Fruit fly (Drosophila melanogaster) whole organism, embryonic: Measurements from ENCODE around the gene CG13920.
A peak's percentile ranks its signal among the peaks of the same experiment; 100 is the strongest.

Experiments
- Atf-2 ChIP-seq: fragments of 200-800 bp; sonication (Bioruptor generic); optimal IDR thresholded peaks from 2 replicates; lab custom pipeline; 2016; ENCODE audit warnings: missing biosample characterization, missing genetic modification characterization
- B-H2 ChIP-seq: fragments of 200-800 bp; sonication (Bioruptor generic); optimal IDR thresholded peaks from 2 replicates; lab custom pipeline; 2018; ENCODE audit warnings: missing biosample characterization, mild to moderate bottlenecking, missing genetic modification characterization
- BEAF-32 ChIP-seq: fragments of 200-800 bp; sonication (Bioruptor generic); optimal IDR thresholded peaks from 3 replicates; lab custom pipeline; 2017; ENCODE audit warnings: missing biosample characterization, missing genetic modification characterization, mild to moderate bottlenecking, moderate library complexity, missing genetic modification reagents
- Bdp1 ChIP-seq: fragments of 200-800 bp; sonication (Bioruptor generic); optimal IDR thresholded peaks from 3 replicates; lab custom pipeline; 2016; ENCODE audit warnings: missing biosample characterization, missing genetic modification characterization
- CG10274 ChIP-seq: fragments of 200-800 bp; sonication (Bioruptor generic); optimal IDR thresholded peaks from 3 replicates; lab custom pipeline; 2017; ENCODE audit warnings: missing biosample characterization, mild to moderate bottlenecking, missing genetic modification characterization
- CG10462 ChIP-seq: fragments of 200-800 bp; sonication (Bioruptor generic); optimal IDR thresholded peaks from 2 replicates; lab custom pipeline; 2016; ENCODE audit warnings: missing biosample characterization, missing genetic modification characterization
- CG10565 ChIP-seq: fragments of 200-800 bp; sonication (Bioruptor generic); optimal IDR thresholded peaks from 3 replicates; lab custom pipeline; 2016; ENCODE audit warnings: missing biosample characterization, mild to moderate bottlenecking, missing genetic modification characterization
- CG12071 ChIP-seq: fragments of 200-800 bp; sonication (Bioruptor generic); optimal IDR thresholded peaks from 3 replicates; lab custom pipeline; 2018; ENCODE audit warnings: missing biosample characterization, mild to moderate bottlenecking, missing genetic modification characterization
- CG13287 ChIP-seq: fragments of 200-800 bp; sonication (Bioruptor generic); IDR thresholded peaks from 2 replicates; pipeline ENCODE4 v1.3.6; 2022; ENCODE audit warnings: missing biosample characterization, missing genetic modification characterization; ENCODE audit not compliant: partially characterized antibody
- CG14014 ChIP-seq: fragments of 200-800 bp; sonication (Bioruptor generic); IDR thresholded peaks from 2 replicates; pipeline ENCODE4 v1.3.6; 2022; ENCODE audit warnings: missing biosample characterization, missing genetic modification characterization
- CG14710 ChIP-seq: fragments of 200-800 bp; sonication (Bioruptor generic); optimal IDR thresholded peaks from 3 replicates; lab custom pipeline; 2019; ENCODE audit warnings: missing biosample characterization, mild to moderate bottlenecking, missing genetic modification characterization, moderate library complexity
- CG17359 ChIP-seq: fragments of 200-800 bp; sonication (Bioruptor generic); optimal IDR thresholded peaks from 3 replicates; lab custom pipeline; 2018; ENCODE audit warnings: missing biosample characterization, mild to moderate bottlenecking, missing genetic modification characterization, moderate library complexity
- CG2199 ChIP-seq: fragments of 200-800 bp; sonication (Bioruptor generic); IDR thresholded peaks from 3 replicates; pipeline ENCODE4 v1.3.6; 2022; ENCODE audit warnings: missing biosample characterization, missing genetic modification characterization
- CG2889 ChIP-seq: fragments of 200-800 bp; sonication (Bioruptor generic); IDR thresholded peaks from 3 replicates; pipeline ENCODE4 v1.3.6; 2022; ENCODE audit warnings: missing biosample characterization, missing genetic modification characterization
- CG33557 ChIP-seq: fragments of 200-800 bp; sonication (Bioruptor generic); optimal IDR thresholded peaks from 2 replicates; lab custom pipeline; 2019; ENCODE audit warnings: missing biosample characterization, mild to moderate bottlenecking, missing genetic modification characterization, moderate library complexity
- CG34224 ChIP-seq: fragments of 200-800 bp; sonication (Bioruptor generic); IDR thresholded peaks from 3 replicates; pipeline ENCODE4 v1.3.6; 2022; ENCODE audit warnings: missing biosample characterization, missing genetic modification characterization; ENCODE audit not compliant: partially characterized antibody
- CG4328 ChIP-seq: fragments of 200-800 bp; sonication (Bioruptor generic); optimal IDR thresholded peaks from 3 replicates; lab custom pipeline; 2017; ENCODE audit warnings: missing biosample characterization, missing genetic modification reagents, missing genetic modification characterization
- CG9437 ChIP-seq: fragments of 200-800 bp; sonication (Bioruptor generic); optimal IDR thresholded peaks from 2 replicates; lab custom pipeline; 2018; ENCODE audit warnings: missing biosample characterization, mild to moderate bottlenecking, missing genetic modification characterization
- Camta ChIP-seq: fragments of 200-800 bp; sonication (Bioruptor generic); optimal IDR thresholded peaks from 2 replicates; lab custom pipeline; 2016; ENCODE audit warnings: missing biosample characterization, missing genetic modification characterization
- Doc3 ChIP-seq: fragments of 200-800 bp; sonication (Bioruptor generic); IDR thresholded peaks from 3 replicates; pipeline ENCODE4 v1.3.6; 2022; ENCODE audit warnings: missing biosample characterization, missing genetic modification characterization; ENCODE audit not compliant: partially characterized antibody
- Dp ChIP-seq: fragments of 200-800 bp; sonication (Bioruptor generic); optimal IDR thresholded peaks from 2 replicates; lab custom pipeline; 2018; ENCODE audit warnings: missing biosample characterization, mild to moderate bottlenecking, missing genetic modification characterization, moderate library complexity
- Lpt ChIP-seq: fragments of >200 bp; optimal IDR thresholded peaks from 2 replicates; lab custom pipeline; 2018; ENCODE audit warnings: missing biosample characterization, missing genetic modification characterization
- Mad ChIP-seq: fragments of 200-800 bp; sonication (Bioruptor generic); optimal IDR thresholded peaks from 2 replicates; lab custom pipeline; 2016; ENCODE audit warnings: missing biosample characterization, missing genetic modification characterization
- NC2α ChIP-seq: fragments of 200-800 bp; sonication (Bioruptor generic); optimal IDR thresholded peaks from 2 replicates; lab custom pipeline; 2016; ENCODE audit warnings: missing biosample characterization, missing genetic modification characterization
- Oli ChIP-seq: fragments of 200-800 bp; sonication (Bioruptor generic); optimal IDR thresholded peaks from 2 replicates; lab custom pipeline; 2018; ENCODE audit warnings: missing biosample characterization, mild to moderate bottlenecking, missing genetic modification characterization, moderate library complexity
- TFAM ChIP-seq: fragments of 200-800 bp; sonication (Bioruptor generic); optimal IDR thresholded peaks from 2 replicates; lab custom pipeline; 2017; ENCODE audit warnings: missing biosample characterization, missing genetic modification characterization, inconsistent platforms
- ac ChIP-seq: fragments of 200-800 bp; sonication (Bioruptor generic); optimal IDR thresholded peaks from 3 replicates; lab custom pipeline; 2017; ENCODE audit warnings: missing biosample characterization, mild to moderate bottlenecking, missing genetic modification characterization
- aop ChIP-seq: fragments of 200-800 bp; sonication (Bioruptor generic); IDR thresholded peaks from 2 replicates; pipeline ENCODE4 v1.3.6; 2022; ENCODE audit warnings: missing biosample characterization, missing genetic modification characterization
- ara ChIP-seq: fragments of 200-800 bp; sonication (Bioruptor generic); IDR thresholded peaks from 2 replicates; pipeline ENCODE4 v1.3.6; 2022; ENCODE audit warnings: missing biosample characterization, missing genetic modification characterization
- bcd ChIP-seq: fragments of 200-800 bp; sonication (Bioruptor generic); optimal IDR thresholded peaks from 2 replicates; lab custom pipeline; 2017; ENCODE audit warnings: missing biosample characterization, mild to moderate bottlenecking, missing genetic modification characterization
- chn ChIP-seq: fragments of 200-800 bp; sonication (Bioruptor generic); optimal IDR thresholded peaks from 2 replicates; lab custom pipeline; 2016; ENCODE audit warnings: missing biosample characterization, missing genetic modification characterization
- croc ChIP-seq: fragments of 200-800 bp; sonication (Bioruptor generic); conservative IDR thresholded peaks from 3 replicates; pipeline ENCODE4 v1.3.6; 2022; ENCODE audit warnings: missing biosample characterization, missing genetic modification characterization
- disco-r ChIP-seq: fragments of 200-800 bp; sonication (Bioruptor generic); optimal IDR thresholded peaks from 2 replicates; lab custom pipeline; 2016; ENCODE audit warnings: missing biosample characterization, missing genetic modification characterization
- emc ChIP-seq: fragments of 200-800 bp; sonication (Bioruptor generic); optimal IDR thresholded peaks from 2 replicates; lab custom pipeline; 2016; ENCODE audit warnings: missing biosample characterization, missing genetic modification characterization
- ftz-f1 ChIP-seq: fragments of 200-800 bp; sonication (Bioruptor generic); optimal IDR thresholded peaks from 2 replicates; lab custom pipeline; 2016; ENCODE audit warnings: missing biosample characterization, missing genetic modification characterization
- gcm2 ChIP-seq: fragments of 200-800 bp; sonication (Bioruptor generic); optimal IDR thresholded peaks from 2 replicates; lab custom pipeline; 2016; ENCODE audit warnings: missing biosample characterization, missing genetic modification characterization
- h ChIP-seq: fragments of >200 bp; optimal IDR thresholded peaks from 2 replicates; lab custom pipeline; 2017
- kah ChIP-seq: fragments of 200-800 bp; sonication (Bioruptor generic); optimal IDR thresholded peaks from 2 replicates; lab custom pipeline; 2018; ENCODE audit warnings: missing biosample characterization, mild to moderate bottlenecking, missing genetic modification characterization
- knrl ChIP-seq: fragments of 200-800 bp; sonication (Bioruptor generic); IDR thresholded peaks from 3 replicates; pipeline ENCODE4 v1.3.6; 2022; ENCODE audit warnings: missing biosample characterization, missing genetic modification characterization; ENCODE audit not compliant: partially characterized antibody
- lov ChIP-seq, 2 experiments: fragments of 200-800 bp in 1 of 2; fragments of >200 bp in 1 of 2; sonication (Bioruptor generic) in 1 of 2; IDR thresholded peaks in 1 of 2; optimal IDR thresholded peaks in 1 of 2; 2 replicates in 1 of 2; 3 replicates in 1 of 2; pipeline versions ENCODE4 v1.3.6 to Lab custom; 2017 to 2022; ENCODE audit warnings: missing biosample characterization in 1 of 2, missing genetic modification characterization in 1 of 2
- nom ChIP-seq: fragments of 200-800 bp; sonication (Bioruptor generic); optimal IDR thresholded peaks from 2 replicates; lab custom pipeline; 2017; ENCODE audit warnings: missing biosample characterization, missing genetic modification characterization, mild to moderate bottlenecking, moderate library complexity, missing genetic modification reagents
- p53 ChIP-seq: fragments of 200-800 bp; sonication (Bioruptor generic); optimal IDR thresholded peaks from 2 replicates; lab custom pipeline; 2016; ENCODE audit warnings: missing biosample characterization, missing genetic modification characterization
- pum ChIP-seq: fragments of 200-800 bp; sonication (Bioruptor generic); optimal IDR thresholded peaks from 2 replicates; lab custom pipeline; 2016; ENCODE audit warnings: missing biosample characterization, missing genetic modification characterization
- schlank ChIP-seq: fragments of 200-800 bp; sonication (Bioruptor generic); optimal IDR thresholded peaks from 2 replicates; lab custom pipeline; 2018; ENCODE audit warnings: missing biosample characterization, mild to moderate bottlenecking, missing genetic modification characterization
- scrt ChIP-seq: fragments of 200-800 bp; sonication (Bioruptor generic); optimal IDR thresholded peaks from 2 replicates; lab custom pipeline; 2018; ENCODE audit warnings: missing biosample characterization, mild to moderate bottlenecking, missing genetic modification characterization, moderate library complexity
- slbo ChIP-seq: fragments of 200-800 bp; sonication (Bioruptor generic); IDR thresholded peaks from 2 replicates; pipeline ENCODE4 v1.3.6; 2022; ENCODE audit warnings: missing biosample characterization, missing genetic modification characterization
- sna ChIP-seq: fragments of 200-800 bp; sonication (Bioruptor generic); IDR thresholded peaks from 2 replicates; pipeline ENCODE4 v1.3.6; 2022; ENCODE audit warnings: missing biosample characterization, missing genetic modification characterization; ENCODE audit not compliant: partially characterized antibody
- tgo ChIP-seq: fragments of 200-800 bp; sonication (Bioruptor generic); IDR thresholded peaks from 3 replicates; pipeline ENCODE4 v1.3.6; 2022; ENCODE audit warnings: missing biosample characterization, missing genetic modification characterization
- twi ChIP-seq: fragments of 200-800 bp; optimal IDR thresholded peaks from 2 replicates; lab custom pipeline; 2019; ENCODE audit warnings: missing biosample characterization, mild to moderate bottlenecking, missing genetic modification characterization, moderate library complexity
- yki ChIP-seq: fragments of >200 bp; optimal IDR thresholded peaks from 3 replicates; lab custom pipeline; 2018

Gene CG13920

DNA sequence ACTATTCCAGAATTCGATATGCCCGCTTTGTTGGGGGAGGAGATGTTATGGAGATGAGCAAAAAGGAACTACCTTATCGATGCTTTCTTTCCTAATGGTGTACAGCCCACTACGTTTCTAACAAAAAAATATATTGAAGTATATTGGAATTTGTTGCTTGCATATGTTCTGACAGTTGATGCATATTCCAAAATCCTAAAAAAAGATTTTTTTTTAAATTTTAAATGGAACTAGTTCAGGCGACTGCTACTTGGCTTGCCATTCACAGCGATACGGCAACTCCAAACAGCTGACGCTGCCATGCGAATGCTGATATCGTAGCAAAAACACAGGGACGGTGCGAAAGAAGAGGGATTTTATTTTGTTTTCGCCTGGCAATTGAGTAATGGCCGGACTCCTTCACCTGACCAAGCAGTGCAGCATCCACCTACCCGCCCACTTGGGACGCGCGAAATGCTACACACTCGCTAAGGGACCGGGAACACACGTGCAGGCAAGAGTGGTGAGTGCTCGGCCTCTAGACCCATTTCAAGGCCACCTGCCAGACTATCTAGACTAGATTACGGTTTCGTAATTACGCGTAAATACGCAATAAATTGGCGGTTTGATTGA, 30.5 kb upstream of the CG13920 start, which contains the start of the genes CG13926, ABCB7 and CG33230 (continued):
- no peak for TF ChIP-seq tgo (GFP tag; lab: Robert Waterston, UW)
- no peak for TF ChIP-seq CG17359 (tag; lab: Kevin White, UChicago)
- TF ChIP-seq knrl, result peak; percentile 71
- peak; percentile 39; the same call in 1 of the 2 replicates for TF ChIP-seq slbo (GFP tag; lab: Robert Waterston, UW)
- peak; percentile 95 for TF ChIP-seq CG10274
- TF ChIP-seq p53 (GFP tag; lab: Kevin White, UChicago), result no peak
- peak; percentile 98 for TF ChIP-seq ftz-f1 (GFP tag; lab: Kevin White, UChicago)
- TF ChIP-seq chn (GFP tag; lab: Kevin White, UChicago), result no peak
- TF ChIP-seq CG4328 (GFP tag; lab: Kevin White, UChicago), result no peak
- TF ChIP-seq Lpt, result no peak
- TF ChIP-seq yki (lab: Kevin White, UChicago), result no peak
- TF ChIP-seq schlank, result no peak
- TF ChIP-seq lov (optimal IDR thresholded peaks at IDR 0.05; lab: Kevin White, UChicago), result no peak
- TF ChIP-seq lov (GFP tag; IDR thresholded peaks at IDR 0.05; lab: Robert Waterston, UW), result no peak
- TF ChIP-seq CG14014 (GFP tag; lab: Robert Waterston, UW), result no peak
- no peak for TF ChIP-seq CG10565 (GFP tag; lab: Kevin White, UChicago)
- no peak for TF ChIP-seq CG10462 (GFP tag; lab: Kevin White, UChicago)
- no peak for TF ChIP-seq twi
- TF ChIP-seq Mad (GFP tag; lab: Kevin White, UChicago), result peak; percentile 9
- no peak for TF ChIP-seq h (lab: Kevin White, UChicago)
- no peak for TF ChIP-seq pum
- TF ChIP-seq sna (GFP tag; lab: Robert Waterston, UW), result no peak
- no peak for TF ChIP-seq aop (GFP tag; lab: Robert Waterston, UW)
- TF ChIP-seq nom (GFP tag; lab: Kevin White, UChicago), result no peak
- TF ChIP-seq CG2889 (GFP tag; lab: Robert Waterston, UW), result no peak
- TF ChIP-seq disco-r (GFP tag; lab: Kevin White, UChicago), result no peak
- peak; percentile 55 for TF ChIP-seq CG14710 (tag; lab: Kevin White, UChicago)
- TF ChIP-seq bcd (GFP tag; lab: Kevin White, UChicago), result peak; percentile 15
- TF ChIP-seq BEAF-32 (GFP tag; lab: Kevin White, UChicago), result peak; percentile 64
- peak; percentile 29 for TF ChIP-seq kah (GFP tag; lab: Kevin White, UChicago)
- TF ChIP-seq ara, result no peak
- peak; percentile 21 for TF ChIP-seq CG9437 (GFP tag; lab: Kevin White, UChicago)
- TF ChIP-seq Oli, result no peak
- TF ChIP-seq emc (GFP tag; lab: Kevin White, UChicago), result no peak
- peak; percentile 13 for TF ChIP-seq Bdp1
- TF ChIP-seq Camta (GFP tag; lab: Kevin White, UChicago), result no peak
- TF ChIP-seq Doc3 (GFP tag; lab: Robert Waterston, UW), result 0 out of 3 replicates have a peak, but pooled peaks have one; percentile 39
- TF ChIP-seq Atf-2 (GFP tag; lab: Kevin White, UChicago), result no peak
- TF ChIP-seq CG13287, result peak; percentile 47; the same call in 1 of the 2 replicates
- TF ChIP-seq CG34224 (GFP tag; lab: Robert Waterston, UW), result peak; percentile 66; the same call in 2 of the 3 replicates
- no peak for TF ChIP-seq gcm2 (GFP tag; lab: Kevin White, UChicago)
- peak; percentile 59 for TF ChIP-seq B-H2 (GFP tag; lab: Kevin White, UChicago)
- no peak for TF ChIP-seq NC2α
- TF ChIP-seq scrt (GFP tag; lab: Kevin White, UChicago), result no peak
- no peak for TF ChIP-seq CG2199 (GFP tag; lab: Robert Waterston, UW)
- TF ChIP-seq CG33557 (GFP tag; lab: Kevin White, UChicago), result no peak
- TF ChIP-seq ac (GFP tag; lab: Kevin White, UChicago), result no peak
- TF ChIP-seq croc (GFP tag; lab: Robert Waterston, UW), result no peak
- no peak for TF ChIP-seq CG12071 (GFP tag; lab: Kevin White, UChicago)
- TF ChIP-seq Dp (GFP tag; lab: Kevin White, UChicago), result peak; percentile 14
- no peak for TF ChIP-seq TFAM
